Worm (Caenorhabditis elegans) whole organism, early embryonic: ENCODE data around the gene B0280.17.

Source experiments
- ama-1 ChIP-seq: fragments of 150-350 bp; optimal IDR thresholded peaks from 2 replicates; lab custom pipeline; 2014
- flt-1 ChIP-seq: fragments of 200-800 bp; sonication (Bioruptor generic); IDR thresholded peaks from 2 replicates; pipeline ENCODE4 v1.3.6; 2022; ENCODE audit warnings: missing genetic modification characterization, missing compliant biosample characterization
- hmbx-1 ChIP-seq: sonication (generic microtip); optimal IDR thresholded peaks from 2 replicates; lab custom pipeline; 2016; ENCODE audit warnings: mild to moderate bottlenecking, missing genetic modification characterization, missing compliant biosample characterization
- pes-1 ChIP-seq: fragments of 200-800 bp; sonication (Bioruptor generic); IDR thresholded peaks from 2 replicates; pipeline ENCODE4 v1.3.6; 2022; ENCODE audit warnings: missing genetic modification reagents, missing genetic modification characterization, missing compliant biosample characterization
- scrt-1 ChIP-seq: fragments of 200-800 bp; sonication (Bioruptor generic); IDR thresholded peaks from 2 replicates; pipeline ENCODE4 v1.3.6; 2022; ENCODE audit warnings: missing genetic modification characterization, missing compliant biosample characterization
- tbx-37 ChIP-seq: fragments of 200-800 bp; sonication (Bioruptor generic); conservative IDR thresholded peaks from 2 replicates; pipeline ENCODE4 v1.3.6; 2022; ENCODE audit warnings: missing genetic modification reagents, missing genetic modification characterization, missing compliant biosample characterization

- no peak for TF ChIP-seq tbx-37 (GFP tag; lab: Robert Waterston, UW)
- no peak for TF ChIP-seq flt-1 (GFP tag; lab: Robert Waterston, UW)
- no peak for TF ChIP-seq ama-1 (lab: Kevin White, UChicago)
- TF ChIP-seq scrt-1 (GFP tag; lab: Robert Waterston, UW), result no peak
- TF ChIP-seq hmbx-1, result no peak
- TF ChIP-seq pes-1 (GFP tag; lab: Robert Waterston, UW), result no peak
Measured at ce11 chrIII:7152569-7152968, 16.7 kb upstream of the B0280.17 start.
